Fruit fly (Drosophila melanogaster): ENCODE data around the gene CG34393.

CG34393 gene

DNA sequence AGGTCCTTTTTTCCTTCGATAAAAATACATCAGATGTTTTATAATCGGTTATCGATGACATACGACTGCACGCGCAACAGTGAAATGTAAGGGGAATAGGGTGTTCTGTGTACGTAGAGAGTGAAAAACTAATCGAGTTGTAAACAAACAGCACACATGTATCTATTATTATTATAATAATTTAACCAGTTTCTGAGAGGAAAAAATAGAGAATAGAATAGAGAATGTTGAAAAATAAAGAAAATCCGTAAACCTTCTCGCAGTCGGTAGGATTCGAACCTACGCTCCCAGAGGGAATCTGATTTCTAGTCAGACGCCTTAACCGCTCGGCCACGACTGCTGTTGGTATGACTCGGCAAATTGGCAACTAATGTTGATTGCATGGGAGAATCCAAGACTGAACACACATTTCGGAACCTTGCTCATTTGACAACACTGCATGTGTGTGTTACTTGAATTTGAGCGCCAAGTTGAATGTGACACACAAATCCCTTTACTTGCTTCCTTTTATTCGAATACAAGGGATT is 27.5 kb downstream of the CG34393 start (continued):
- TF ChIP-seq CG15011 (GFP tag; optimal IDR thresholded peaks at IDR 0.05) (no peak), CG9215 (GFP tag; IDR thresholded peaks at IDR 0.05) (no peak), dimm (GFP tag; IDR thresholded peaks at IDR 0.05) (no peak), gt (GFP tag; IDR thresholded peaks at IDR 0.05) (no peak), CG30020 (tag; optimal IDR thresholded peaks at IDR 0.05) (peak; percentile 81), CG31224 (GFP tag; IDR thresholded peaks at IDR 0.05) (no peak), prd (optimal IDR thresholded peaks at IDR 0.05) (no peak), prd (GFP tag; IDR thresholded peaks at IDR 0.05) (0 out of 3 replicates have a peak, but pooled peaks have one; percentile 6), zen2 (GFP tag; IDR thresholded peaks at IDR 0.05; ENCODE audit: partially characterized antibody) (peak; percentile 86), Atf-2 (GFP tag; optimal IDR thresholded peaks at IDR 0.05) (no peak), CG14667 (GFP tag; IDR thresholded peaks at IDR 0.05) (no peak), bab2 (GFP tag; optimal IDR thresholded peaks at IDR 0.05) (no peak), aop (GFP tag; IDR thresholded peaks at IDR 0.05) (no peak), onecut (GFP tag; IDR thresholded peaks at IDR 0.05) (no peak), Spps (tag; optimal IDR thresholded peaks at IDR 0.05) (no peak), pzg (GFP tag; optimal IDR thresholded peaks at IDR 0.05) (peak; percentile 19), gfzf (GFP tag; optimal IDR thresholded peaks at IDR 0.05) (no peak), lilli (GFP tag; optimal IDR thresholded peaks at IDR 0.05) (peak; percentile 33), stwl (tag; optimal IDR thresholded peaks at IDR 0.05) (peak; percentile 75), D (optimal IDR thresholded peaks at IDR 0.05) (no peak), D (GFP tag; optimal IDR thresholded peaks at IDR 0.05) (no peak), Fer1 (GFP tag; optimal IDR thresholded peaks at IDR 0.05) (peak; percentile 60), CG7372 (GFP tag; IDR thresholded peaks at IDR 0.05) (no peak), PHDP (tag; optimal IDR thresholded peaks at IDR 0.05) (no peak), Ada2b (GFP tag; IDR thresholded peaks at IDR 0.05) (no peak), cas (GFP tag; IDR thresholded peaks at IDR 0.05) (no peak), Dll (GFP tag; IDR thresholded peaks at IDR 0.05; ENCODE audit: partially characterized antibody) (peak; percentile 71), sqz (GFP tag; optimal IDR thresholded peaks at IDR 0.05) (peak; percentile 58), ems (GFP tag; optimal IDR thresholded peaks at IDR 0.05) (no peak), crp (GFP tag; optimal IDR thresholded peaks at IDR 0.05) (peak in 1 of 2 experiments; percentile 62), CG18599 (GFP tag; optimal IDR thresholded peaks at IDR 0.05) (no peak), trh (GFP tag; optimal IDR thresholded peaks at IDR 0.05) (no peak), CG13894 (tag; optimal IDR thresholded peaks at IDR 0.05) (peak; percentile 6), Scr (GFP tag; IDR thresholded peaks at IDR 0.05; ENCODE audit: partially characterized antibody) (peak; percentile 77), CG15479 (GFP tag; optimal IDR thresholded peaks at IDR 0.05) (peak; percentile 84), Hr51 (GFP tag; optimal IDR thresholded peaks at IDR 0.05) (no peak), al (GFP tag; IDR thresholded peaks at IDR 0.05) (no peak), CG4820 (GFP tag; optimal IDR thresholded peaks at IDR 0.05) (no peak), CTCF (GFP tag; optimal IDR thresholded peaks at IDR 0.05) (peak; percentile 30), NfI (GFP tag; optimal IDR thresholded peaks at IDR 0.05) (no peak), dmrt99B (tag; optimal IDR thresholded peaks at IDR 0.05) (peak; percentile 12), CG11456 (GFP tag; IDR thresholded peaks at IDR 0.05) (no peak), CG10209 (GFP tag; optimal IDR thresholded peaks at IDR 0.05) (no peak), CG7786 (GFP tag; optimal IDR thresholded peaks at IDR 0.05) (no peak), CG11504 (tag; optimal IDR thresholded peaks at IDR 0.05) (no peak), exex (tag; optimal IDR thresholded peaks at IDR 0.05) (peak; percentile 2), CG1647 (GFP tag; optimal IDR thresholded peaks at IDR 0.05) (no peak), ro (GFP tag; IDR thresholded peaks at IDR 0.05) (no peak), wor (GFP tag; IDR thresholded peaks at IDR 0.05) (no peak), chinmo (GFP tag; IDR thresholded peaks at IDR 0.05; ENCODE audit: partially characterized antibody) (no peak; the same call in 2 of the 4 replicates), Nf-YC (tag; optimal IDR thresholded peaks at IDR 0.05) (no peak), lmd (GFP tag; IDR thresholded peaks at IDR 0.05) (no peak)

All from whole organism, embryonic.